Worm (Caenorhabditis elegans) whole organism, early embryonic: ENCODE measurements around the gene mes-1.

Source experiments
- B0310.2 ChIP-seq: sonication (generic microtip); optimal IDR thresholded peaks from 2 replicates; lab custom pipeline; 2016; ENCODE audit warnings: mild to moderate bottlenecking, missing genetic modification characterization, missing compliant biosample characterization
- F13C5.2 ChIP-seq: sonication (generic microtip); optimal IDR thresholded peaks from 2 replicates; lab custom pipeline; 2017; ENCODE audit warnings: mild to moderate bottlenecking, missing genetic modification characterization, inconsistent platforms, missing compliant biosample characterization
- aly-1 ChIP-seq: sonication (generic microtip); optimal IDR thresholded peaks from 2 replicates; lab custom pipeline; 2016; ENCODE audit warnings: missing genetic modification characterization, missing compliant biosample characterization
- ama-1 ChIP-seq: fragments of 150-350 bp; optimal IDR thresholded peaks from 2 replicates; lab custom pipeline; 2014
- ets-7 ChIP-seq: sonication (generic microtip); optimal IDR thresholded peaks from 2 replicates; lab custom pipeline; 2016; ENCODE audit warnings: missing genotype, missing genetic modification characterization, missing compliant biosample characterization
- hmg-4 ChIP-seq: fragments of 200-800 bp; sonication (Bioruptor generic); optimal IDR thresholded peaks from 2 replicates; lab custom pipeline; 2018; ENCODE audit warnings: mild to moderate bottlenecking, missing genetic modification characterization, missing compliant biosample characterization

DNA sequence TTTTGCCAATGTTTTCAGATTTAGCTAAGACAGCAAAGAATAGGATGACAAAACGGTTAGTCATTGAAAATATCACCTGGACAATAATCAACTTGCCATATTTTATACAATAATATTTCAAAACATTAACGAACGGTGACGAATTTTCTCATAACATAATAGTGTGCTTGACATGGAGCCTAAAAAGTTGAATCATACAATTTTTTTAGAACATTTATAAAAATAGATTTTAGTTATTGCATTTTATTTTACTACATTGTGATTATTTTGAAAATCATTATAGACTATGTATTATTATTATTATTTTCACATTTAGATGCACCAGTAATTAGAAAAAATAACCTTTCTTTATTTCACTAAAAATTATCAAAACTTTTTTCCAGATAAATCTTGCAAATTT lies 8.7 kb upstream of the mes-1 start, which contains the start of gene F54F7.9:
- TF ChIP-seq F13C5.2 (no peak), ama-1 (lab: Kevin White, UChicago) (no peak), hmg-4 (GFP tag; lab: Kevin White, UChicago) (no peak), aly-1 (no peak), ets-7 (tag; lab: Kevin White, UChicago) (no peak), B0310.2 (tag; lab: Kevin White, UChicago) (no peak)
